Worm (Caenorhabditis elegans): ENCODE data around the gene twk-22.

DNA sequence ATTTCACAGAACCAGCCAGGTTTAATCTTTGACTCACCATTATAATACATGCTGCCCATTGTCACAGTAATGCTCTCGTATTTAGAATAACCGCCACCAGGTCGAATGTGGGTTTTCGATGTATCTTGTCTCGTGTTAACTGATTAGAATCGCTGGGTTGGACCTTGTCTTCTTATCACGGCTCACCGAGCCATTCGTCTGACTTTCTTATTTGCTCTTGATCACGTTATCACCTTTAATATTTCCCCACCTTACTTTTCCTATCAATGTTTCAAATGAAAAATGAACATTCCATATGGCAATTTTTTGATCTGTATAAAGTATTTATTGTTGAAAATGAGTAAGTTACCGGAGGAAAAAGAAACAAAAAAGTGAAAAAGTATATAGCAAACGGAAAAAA lies 44.3 kb upstream of the twk-22 start, which contains the start of gene sgk-1:
- TF ChIP-seq unc-39 (tag; optimal IDR thresholded peaks at IDR 0.05) (no peak), ama-1 (optimal IDR thresholded peaks at IDR 0.05) (no peak)

Data from whole organism, L2 larva.